Fruit fly (Drosophila melanogaster) Kc167 (cell line): Measurements from ENCODE around the gene parvin.

Experiments used
- Myc ChIP-seq: fragments of >200 bp; optimal IDR thresholded peaks from 2 replicates; lab custom pipeline; 2017; ENCODE audit warnings: missing external identifiers
- Sin3A ChIP-seq: fragments of >200 bp; optimal IDR thresholded peaks from 2 replicates; lab custom pipeline; 2018; ENCODE audit warnings: missing external identifiers
- h ChIP-seq: fragments of >200 bp; optimal IDR thresholded peaks from 3 replicates; lab custom pipeline; 2018; ENCODE audit warnings: missing external identifiers
- insv ChIP-seq: fragments of >200 bp; optimal IDR thresholded peaks from 3 replicates; lab custom pipeline; 2018; ENCODE audit warnings: missing external identifiers
- psq ChIP-seq: fragments of >200 bp; optimal IDR thresholded peaks from 2 replicates; lab custom pipeline; 2017; ENCODE audit warnings: missing external identifiers
- ttk ChIP-seq: sonication (Bioruptor generic); optimal IDR thresholded peaks from 2 replicates; lab custom pipeline; 2017; ENCODE audit warnings: missing external identifiers

- no peak for TF ChIP-seq h (lab: Kevin White, UChicago)
- no peak for TF ChIP-seq insv (lab: Kevin White, UChicago)
- no peak for TF ChIP-seq Myc
- TF ChIP-seq ttk (lab: Kevin White, UChicago): no peak
- TF ChIP-seq Sin3A (lab: Kevin White, UChicago): no peak
- no peak for TF ChIP-seq psq (lab: Kevin White, UChicago)
Measured at dm6 chrX:19792572-19792971, 46.7 kb downstream of the parvin start.
